Fruit fly (Drosophila melanogaster): Measurements from ENCODE around the gene msk.

The msk gene

DNA sequence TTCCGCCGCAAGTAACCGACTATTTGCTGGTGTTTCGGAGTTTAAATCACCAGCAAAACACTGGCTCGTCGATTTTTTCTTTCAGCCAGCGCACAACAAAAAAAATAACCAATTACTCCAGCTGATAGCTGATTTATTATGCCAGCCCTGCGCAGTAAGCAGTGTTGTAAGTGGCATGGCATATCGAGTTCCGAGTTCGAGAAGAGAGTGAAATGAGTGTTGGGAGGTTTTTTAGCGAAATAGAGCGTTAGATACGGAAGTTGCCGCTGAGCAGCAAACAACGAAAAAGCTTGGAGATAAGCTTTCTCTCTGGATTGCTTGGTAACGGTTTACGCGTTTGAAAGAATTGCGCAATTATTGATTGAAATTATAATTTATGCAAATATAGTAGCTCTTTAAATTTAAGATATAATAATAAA, 24.3 kb upstream of the msk start, which contains the start of gene CG7565 (continued):
- TF ChIP-seq Ssrp (tag; optimal IDR thresholded peaks at IDR 0.05) (no peak), CG9727 (GFP tag; optimal IDR thresholded peaks at IDR 0.05) (peak; percentile 17), CG13894 (tag; optimal IDR thresholded peaks at IDR 0.05) (peak; percentile 30), CG18619 (GFP tag; optimal IDR thresholded peaks at IDR 0.05) (peak; percentile 21), slou (GFP tag; optimal IDR thresholded peaks at IDR 0.05) (no peak), CG9817 (tag; optimal IDR thresholded peaks at IDR 0.05) (no peak), ap (GFP tag; IDR thresholded peaks at IDR 0.05) (no peak), CG30403 (GFP tag; optimal IDR thresholded peaks at IDR 0.05) (peak; percentile 39), ci (GFP tag; IDR thresholded peaks at IDR 0.05) (peak; percentile 49; the same call in 1 of the 3 replicates), Dfd (GFP tag; optimal IDR thresholded peaks at IDR 0.05) (no peak), CrebB (tag; optimal IDR thresholded peaks at IDR 0.05) (peak; percentile 58), gsb (GFP tag; IDR thresholded peaks at IDR 0.05) (no peak), nau (GFP tag; optimal IDR thresholded peaks at IDR 0.05) (peak; percentile 49), CG12071 (GFP tag; optimal IDR thresholded peaks at IDR 0.05) (peak; percentile 56), chif (GFP tag; optimal IDR thresholded peaks at IDR 0.05) (peak in 1 of 2 experiments; percentile 24), CG2889 (GFP tag; IDR thresholded peaks at IDR 0.05) (no peak), mld (GFP tag; IDR thresholded peaks at IDR 0.05; ENCODE audit: partially characterized antibody) (no peak), CG10565 (GFP tag; optimal IDR thresholded peaks at IDR 0.05) (no peak), wor (GFP tag; IDR thresholded peaks at IDR 0.05) (no peak), HLHmδ (GFP tag; optimal IDR thresholded peaks at IDR 0.05) (no peak), Dbx (GFP tag; IDR thresholded peaks at IDR 0.05) (peak; percentile 45; the same call in 1 of the 3 replicates), kah (GFP tag; optimal IDR thresholded peaks at IDR 0.05) (peak; percentile 9), ro (GFP tag; IDR thresholded peaks at IDR 0.05) (no peak), Nf-YB (GFP tag; optimal IDR thresholded peaks at IDR 0.05) (no peak), Dll (GFP tag; IDR thresholded peaks at IDR 0.05; ENCODE audit: partially characterized antibody) (peak; percentile 53; the same call in 1 of the 4 replicates), Hr39 (optimal IDR thresholded peaks at IDR 0.05) (no peak), grau (tag; optimal IDR thresholded peaks at IDR 0.05) (peak; percentile 42), Sry-δ (GFP tag; optimal IDR thresholded peaks at IDR 0.05) (peak; percentile 64), GATAe (GFP tag; conservative IDR thresholded peaks at IDR 0.05) (no peak), yki (optimal IDR thresholded peaks at IDR 0.05) (no peak), CG12769 (tag; optimal IDR thresholded peaks at IDR 0.05) (peak; percentile 88), ranshi (GFP tag; IDR thresholded peaks at IDR 0.05) (no peak), Sry-β (GFP tag; optimal IDR thresholded peaks at IDR 0.05) (no peak), MBD-R2 (GFP tag; IDR thresholded peaks at IDR 0.05) (peak; percentile 74), onecut (GFP tag; IDR thresholded peaks at IDR 0.05) (peak; percentile 87), CoRest (tag; optimal IDR thresholded peaks at IDR 0.05) (peak; percentile 18), H15 (GFP tag; IDR thresholded peaks at IDR 0.05) (peak; percentile 49; the same call in 1 of the 3 replicates), NfI (GFP tag; optimal IDR thresholded peaks at IDR 0.05) (peak; percentile 65), sd (tag; optimal IDR thresholded peaks at IDR 0.05) (peak; percentile 18), CG12155 (GFP tag; optimal IDR thresholded peaks at IDR 0.05) (peak; percentile 55), unpg (GFP tag; optimal IDR thresholded peaks at IDR 0.05) (peak; percentile 24), CG10543 (GFP tag; optimal IDR thresholded peaks at IDR 0.05) (peak; percentile 32), B-H1 (GFP tag; IDR thresholded peaks at IDR 0.05) (no peak), CG12236 (GFP tag; optimal IDR thresholded peaks at IDR 0.05) (no peak), CG10366 (GFP tag; IDR thresholded peaks at IDR 0.05) (no peak), CG12104 (GFP tag; optimal IDR thresholded peaks at IDR 0.05) (peak; percentile 11), CkIIα-i1 (GFP tag; IDR thresholded peaks at IDR 0.05) (no peak), Meics (GFP tag; optimal IDR thresholded peaks at IDR 0.05) (peak; percentile 59), CG9215 (GFP tag; IDR thresholded peaks at IDR 0.05) (no peak), Aef1 (GFP tag; IDR thresholded peaks at IDR 0.05) (no peak), CG11696 (GFP tag; IDR thresholded peaks at IDR 0.05) (no peak), CG11085 (GFP tag; IDR thresholded peaks at IDR 0.05) (no peak)

Measured in whole organism, embryonic.